Worm (Caenorhabditis elegans) whole organism, L3 larva: ENCODE results near the gene mab-10.

Source experiments
- elt-3 ChIP-seq, 3 experiments: fragments of 150-350 bp in 1 of 3; sonication (generic microtip) in 2 of 3; optimal IDR thresholded peaks; 2 replicates in 2 of 3; 4 replicates in 1 of 3; lab custom pipeline; 2014 to 2017; ENCODE audit warnings: missing biosample characterization in 3 of 3, missing genetic modification characterization in 3 of 3
- lin-39 ChIP-seq: fragments of 150-350 bp; optimal IDR thresholded peaks from 2 replicates; lab custom pipeline; 2018; ENCODE audit warnings: missing biosample characterization, missing genetic modification reagents, missing genetic modification characterization
- nhr-25 ChIP-seq: sonication (generic microtip); optimal IDR thresholded peaks from 2 replicates; lab custom pipeline; 2017; ENCODE audit warnings: missing biosample characterization, missing genetic modification characterization
- nhr-28 ChIP-seq: fragments of 150-350 bp; optimal IDR thresholded peaks from 2 replicates; lab custom pipeline; 2014; ENCODE audit warnings: missing biosample characterization, missing genetic modification characterization
- pqm-1 ChIP-seq: fragments of 150-350 bp; optimal IDR thresholded peaks from 2 replicates; lab custom pipeline; 2017; ENCODE audit warnings: missing biosample characterization, missing genetic modification characterization, inconsistent platforms
- tbx-2 ChIP-seq: sonication (generic microtip); optimal IDR thresholded peaks from 2 replicates; lab custom pipeline; 2016; ENCODE audit warnings: mild to moderate bottlenecking, missing genetic modification characterization, missing compliant biosample characterization
- unc-62 ChIP-seq: fragments of 150-350 bp; sonication (generic microtip); optimal IDR thresholded peaks from 4 replicates; lab custom pipeline; 2014; ENCODE audit warnings: missing biosample characterization, missing genetic modification reagents, missing genetic modification characterization
- zag-1 ChIP-seq: fragments of 150-350 bp; optimal IDR thresholded peaks from 2 replicates; lab custom pipeline; 2014; ENCODE audit warnings: missing biosample characterization, missing genetic modification characterization
- ztf-11 ChIP-seq: fragments of 150-350 bp; optimal IDR thresholded peaks from 2 replicates; lab custom pipeline; 2014; ENCODE audit warnings: missing biosample characterization, missing genetic modification characterization

ce11 chrII:10490329-10490728 is 37.6 kb upstream of the mab-10 start, which contains the start of gene clec-61:
- TF ChIP-seq zag-1 (no peak), elt-3 (tag; optimal IDR thresholded peaks at IDR 0.05; lab: Kevin White, UChicago) (no peak), pqm-1 (tag; lab: Kevin White, UChicago) (no peak), nhr-28 (no peak), lin-39 (tag; lab: Kevin White, UChicago) (no peak), tbx-2 (tag; lab: Kevin White, UChicago) (no peak), unc-62 (GFP tag; lab: Kevin White, UChicago) (no peak), ztf-11 (tag; lab: Kevin White, UChicago) (no peak), nhr-25 (tag; lab: Kevin White, UChicago) (no peak)
